Worm (Caenorhabditis elegans): Measurements from ENCODE around the gene F59G1.4.

ce11 chrII:5946438-5946837 lies 50.5 kb downstream of the F59G1.4 start:
- TF ChIP-seq ama-1 (optimal IDR thresholded peaks at IDR 0.05) = no peak
- no peak for TF ChIP-seq hmbx-1 (tag; optimal IDR thresholded peaks at IDR 0.05)
- no peak for TF ChIP-seq sea-1 (GFP tag; conservative IDR thresholded peaks at IDR 0.05)
- TF ChIP-seq F13C5.2 (tag; optimal IDR thresholded peaks at IDR 0.05) = no peak
- TF ChIP-seq B0310.2 (tag; optimal IDR thresholded peaks at IDR 0.05) = no peak
- TF ChIP-seq pes-1 (GFP tag; IDR thresholded peaks at IDR 0.05) = no peak
